Worm (Caenorhabditis elegans) whole organism, late embryonic: ENCODE results near the gene C35B1.8.

ENCODE experiments used
- K09A11.1 ChIP-seq: sonication (generic microtip); optimal IDR thresholded peaks from 2 replicates; lab custom pipeline; 2017; ENCODE audit warnings: antibody characterized with exemption, mild to moderate bottlenecking, missing genetic modification characterization, missing compliant biosample characterization; ENCODE audit not compliant: insufficient read depth
- ama-1 ChIP-seq: fragments of 150-350 bp; optimal IDR thresholded peaks from 2 replicates; lab custom pipeline; 2014
- ceh-31 ChIP-seq: sonication (generic microtip); optimal IDR thresholded peaks from 2 replicates; lab custom pipeline; 2016; ENCODE audit warnings: missing genetic modification characterization, missing compliant biosample characterization
- ceh-9 ChIP-seq: sonication (generic microtip); optimal IDR thresholded peaks from 2 replicates; lab custom pipeline; 2016; ENCODE audit warnings: mild to moderate bottlenecking, missing genetic modification characterization, inconsistent platforms, missing compliant biosample characterization
- dve-1 ChIP-seq: sonication (generic microtip); optimal IDR thresholded peaks from 2 replicates; lab custom pipeline; 2017; ENCODE audit warnings: antibody characterized with exemption, mild to moderate bottlenecking, missing genetic modification characterization, missing compliant biosample characterization
- ets-4 ChIP-seq: sonication (generic microtip); optimal IDR thresholded peaks from 2 replicates; lab custom pipeline; 2016; ENCODE audit warnings: missing genetic modification characterization, missing compliant biosample characterization
- fkh-6 ChIP-seq: sonication (generic microtip); optimal IDR thresholded peaks from 2 replicates; lab custom pipeline; 2016; ENCODE audit warnings: missing genetic modification characterization, missing compliant biosample characterization
- nhr-11 ChIP-seq: fragments of 150-350 bp; optimal IDR thresholded peaks from 2 replicates; lab custom pipeline; 2014; ENCODE audit warnings: missing biosample characterization, missing genetic modification characterization
- pqm-1 ChIP-seq: sonication (generic microtip); optimal IDR thresholded peaks from 2 replicates; lab custom pipeline; 2016; ENCODE audit warnings: missing genetic modification characterization, missing compliant biosample characterization
- tbx-7 ChIP-seq: sonication (generic microtip); optimal IDR thresholded peaks from 2 replicates; lab custom pipeline; 2016; ENCODE audit warnings: missing genotype, missing genetic modification characterization, missing compliant biosample characterization
- ttx-3 ChIP-seq: sonication (generic microtip); optimal IDR thresholded peaks from 2 replicates; lab custom pipeline; 2016; ENCODE audit warnings: missing genetic modification reagents, missing genetic modification characterization, missing compliant biosample characterization

ce11 chrIV:4029288-4029687, 49.5 kb downstream of the C35B1.8 start:
- no peak for TF ChIP-seq ets-4 (tag; lab: Kevin White, UChicago)
- TF ChIP-seq ceh-31 (tag; lab: Kevin White, UChicago), result no peak
- no peak for TF ChIP-seq dve-1 (tag; lab: Kevin White, UChicago)
- no peak for TF ChIP-seq ama-1 (lab: Kevin White, UChicago)
- no peak for TF ChIP-seq tbx-7
- no peak for TF ChIP-seq pqm-1
- TF ChIP-seq ttx-3 (tag; lab: Kevin White, UChicago), result no peak
- no peak for TF ChIP-seq fkh-6 (tag; lab: Kevin White, UChicago)
- no peak for TF ChIP-seq nhr-11
- TF ChIP-seq ceh-9, result no peak
- no peak for TF ChIP-seq K09A11.1 (tag; lab: Kevin White, UChicago)
